Worm (Caenorhabditis elegans) whole organism, L4/young adult: Measurements from ENCODE around the gene ubh-3.

Experiments used
- dao-5 ChIP-seq: sonication (generic microtip); optimal IDR thresholded peaks from 2 replicates; lab custom pipeline; 2016; ENCODE audit warnings: missing genotype, missing genetic modification characterization, moderate library complexity, missing compliant biosample characterization
- him-1 ChIP-seq: sonication (generic microtip); optimal IDR thresholded peaks from 2 replicates; lab custom pipeline; 2016; ENCODE audit warnings: missing genotype, missing genetic modification reagents, missing genetic modification characterization, missing compliant biosample characterization

- no peak for TF ChIP-seq him-1
- TF ChIP-seq dao-5 (tag; lab: Kevin White, UChicago): no peak
Measured at ce11 chrV:6557035-6557434, 48.4 kb upstream of the ubh-3 start, which contains the start of gene spp-27.
